Fruit fly (Drosophila melanogaster) whole organism, embryonic: ENCODE measurements around the gene CG11980.

Experiments used
- CG16779 ChIP-seq: fragments of 200-800 bp; sonication (Bioruptor generic); IDR thresholded peaks from 2 replicates; pipeline ENCODE4 v1.3.6; 2022; ENCODE audit warnings: missing biosample characterization, missing genetic modification characterization
- ems ChIP-seq: fragments of 200-800 bp; sonication (Bioruptor generic); optimal IDR thresholded peaks from 3 replicates; lab custom pipeline; 2016; ENCODE audit warnings: missing biosample characterization, missing genetic modification characterization

- TF ChIP-seq CG16779 (GFP tag; lab: Robert Waterston, UW) (no peak), ems (GFP tag; lab: Kevin White, UChicago) (no peak)
Measured at dm6 chr3R:9003600-9004223, at the start of gene CG11980, which contains the start of gene CG31100.
